In the genomic region with DNA sequence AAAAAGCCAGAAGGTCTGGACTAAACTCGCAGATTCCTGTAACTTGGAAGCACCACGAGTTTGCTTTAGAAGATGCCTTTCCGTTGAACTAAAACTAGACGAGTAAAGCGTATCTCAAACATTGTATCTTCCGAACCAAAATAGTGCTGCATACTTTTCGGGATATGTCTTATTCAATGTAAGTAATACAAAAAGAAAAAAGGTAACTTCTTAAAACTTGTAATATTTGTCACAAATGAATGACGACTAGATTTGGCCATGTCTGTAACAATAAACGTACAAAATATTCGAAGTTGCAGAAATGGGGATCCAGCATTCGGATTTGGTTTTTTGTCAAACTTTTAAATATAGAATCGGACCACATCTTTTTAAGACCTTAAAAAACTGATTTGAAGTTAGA, we compare ENCODE assay signal across 5 fruit fly cellular contexts.
TF ChIP-seq lines count a peak whose summit lies in the region.

No protein-coding gene starts in this region.

- peak; percentile 11 for TF ChIP-seq CTCF in whole organism, embryonic (GFP tag; optimal IDR thresholded peaks at IDR 0.05; lab: Kevin White, UChicago)

TF ChIP-seq in whole organism, adult, 20 proteins besides CTCF, POLR2A, EP300 and RAD21:
- TF ChIP-seq tj (GFP tag; optimal IDR thresholded peaks at IDR 0.05; lab: Kevin White, UChicago) (peak; percentile 40), Mnt (GFP tag; optimal IDR thresholded peaks at IDR 0.05; lab: Kevin White, UChicago) (no peak), Hr96 (GFP tag; optimal IDR thresholded peaks at IDR 0.05; lab: Kevin White, UChicago) (no peak), ovo (GFP tag; optimal IDR thresholded peaks at IDR 0.05; lab: Kevin White, UChicago) (no peak), CG12768 (GFP tag; optimal IDR thresholded peaks at IDR 0.05; lab: Kevin White, UChicago) (no peak)

TF ChIP-seq in whole organism, embryonic, 481 proteins besides CTCF, POLR2A, EP300 and RAD21:
- peak; percentile 86; the same call in 2 of the 3 replicates for TF ChIP-seq CG2199 (GFP tag; IDR thresholded peaks at IDR 0.05; lab: Robert Waterston, UW)
- TF ChIP-seq HmgZ (tag; optimal IDR thresholded peaks at IDR 0.05; lab: Kevin White, UChicago): peak; percentile 33
- TF ChIP-seq nom (GFP tag; optimal IDR thresholded peaks at IDR 0.05; lab: Kevin White, UChicago): peak; percentile 11
- TF ChIP-seq CG15073 (GFP tag; optimal IDR thresholded peaks at IDR 0.05; lab: Kevin White, UChicago): peak; percentile 73
- peak; percentile 54 for TF ChIP-seq Med (GFP tag; lab: Kevin White, UChicago)
- TF ChIP-seq nmo (GFP tag; optimal IDR thresholded peaks at IDR 0.05; lab: Kevin White, UChicago): no peak

TF ChIP-seq in whole organism, prepupa, 60 proteins besides CTCF, POLR2A, EP300 and RAD21:
- peak; percentile 97 for TF ChIP-seq dsx (GFP tag; optimal IDR thresholded peaks at IDR 0.05; lab: Kevin White, UChicago; ENCODE audit: poor library complexity, severe bottlenecking)
- TF ChIP-seq eg (GFP tag; IDR thresholded peaks at IDR 0.05; lab: Robert Waterston, UW): 0 out of 3 replicates have a peak, but pooled peaks have one; percentile 22
- TF ChIP-seq CG9139 (GFP tag; optimal IDR thresholded peaks at IDR 0.05; lab: Kevin White, UChicago): no peak
TF ChIP-seq in whole organism, prepupa: peak in this region for 2.

TF ChIP-seq in whole organism, pupa, 21 proteins besides CTCF, POLR2A, EP300 and RAD21:
- TF ChIP-seq CG9948 (tag; optimal IDR thresholded peaks at IDR 0.05; lab: Kevin White, UChicago): no peak
- TF ChIP-seq CG15710 (tag; optimal IDR thresholded peaks at IDR 0.05; lab: Kevin White, UChicago): no peak
- 0 out of 2 replicates have a peak, but pooled peaks have one; percentile 20 for TF ChIP-seq CG12605 (GFP tag; IDR thresholded peaks at IDR 0.05; lab: Robert Waterston, UW)
- no peak for TF ChIP-seq gl (tag; optimal IDR thresholded peaks at IDR 0.05; lab: Kevin White, UChicago)
- TF ChIP-seq EcR (GFP tag; optimal IDR thresholded peaks at IDR 0.05; lab: Kevin White, UChicago): no peak
- no peak for TF ChIP-seq CG32121 (GFP tag; IDR thresholded peaks at IDR 0.05; lab: Robert Waterston, UW)
- no peak for TF ChIP-seq Snoo (tag; optimal IDR thresholded peaks at IDR 0.05; lab: Kevin White, UChicago)
- TF ChIP-seq CG4496 (GFP tag; IDR thresholded peaks at IDR 0.05; lab: Robert Waterston, UW): no peak
TF ChIP-seq in whole organism, pupa: peak in this region for 1.

TF ChIP-seq in whole organism, wandering third instar larva, 38 proteins besides CTCF, POLR2A, EP300 and RAD21:
- TF ChIP-seq OdsH (GFP tag; optimal IDR thresholded peaks at IDR 0.05; lab: Kevin White, UChicago): no peak
- no peak for TF ChIP-seq sage (GFP tag; optimal IDR thresholded peaks at IDR 0.05; lab: Kevin White, UChicago)
- TF ChIP-seq usp (GFP tag; optimal IDR thresholded peaks at IDR 0.05; lab: Kevin White, UChicago): no peak
- TF ChIP-seq N (GFP tag; optimal IDR thresholded peaks at IDR 0.05; lab: Kevin White, UChicago): peak; percentile 3
- no peak for TF ChIP-seq Hr83 (GFP tag; optimal IDR thresholded peaks at IDR 0.05; lab: Kevin White, UChicago; ENCODE audit: poor library complexity, severe bottlenecking)
- peak; percentile 31 for TF ChIP-seq Myc (optimal IDR thresholded peaks at IDR 0.05; lab: Kevin White, UChicago)
- no peak for TF ChIP-seq Hr78 (GFP tag; optimal IDR thresholded peaks at IDR 0.05; lab: Kevin White, UChicago)
TF ChIP-seq in whole organism, wandering third instar larva: peak in this region for 2.
